Fruit fly (Drosophila melanogaster) S2 (cell line): ENCODE data around the gene CG13012.

ENCODE experiments used
- CG8478 ChIP-seq: fragments of >200 bp; optimal IDR thresholded peaks from 2 replicates; lab custom pipeline; 2018
- CTCF ChIP-seq, 2 experiments: fragments of >200 bp; optimal IDR thresholded peaks; 2 replicates each; lab custom pipeline; 2018

Gene CG13012

dm6 chrX:16676653-16677052 lies at the start of gene CG13012:
TSS of gene CG13012 (minus strand) at chrX:16676753.
- no peak for TF ChIP-seq CG8478
- no peak for TF ChIP-seq CTCF (optimal IDR thresholded peaks at IDR 0.05; lab: Kevin White, UChicago)

- no peak for TF ChIP-seq CG8478
- no peak for TF ChIP-seq CTCF (optimal IDR thresholded peaks at IDR 0.05; lab: Kevin White, UChicago)
Measured at dm6 chrX:16724544-16724943, 48.0 kb upstream of the CG13012 start.

- TF ChIP-seq CG8478 (no peak), CTCF (optimal IDR thresholded peaks at IDR 0.05; lab: Kevin White, UChicago) (no peak)
Measured at dm6 chrX:16723203-16724173, 46.9 kb upstream of the CG13012 start.

- TF ChIP-seq CG8478 (no peak), CTCF (optimal IDR thresholded peaks at IDR 0.05; lab: Kevin White, UChicago) (no peak)
Measured at dm6 chrX:16721168-16721567, 44.6 kb upstream of the CG13012 start, which contains the start of the genes CG32572 and CG34325. TSS of gene CG32572 (plus strand) at chrX:16721183. TSS of gene CG34325 (minus strand) at chrX:16721411.

dm6 chrX:16718169-16718723 lies 41.7 kb upstream of the CG13012 start:
- TF ChIP-seq CTCF (optimal IDR thresholded peaks at IDR 0.05; lab: Kevin White, UChicago) (no peak), CG8478 (no peak)

dm6 chrX:16716649-16717048 lies 40.1 kb upstream of the CG13012 start:
- TF ChIP-seq CG8478 (no peak), CTCF (optimal IDR thresholded peaks at IDR 0.05; lab: Kevin White, UChicago) (no peak)

dm6 chrX:16711003-16711402 lies 34.5 kb upstream of the CG13012 start, which contains the start of gene CG13008:
TSS of gene CG13008 (plus strand) at chrX:16711303.
- TF ChIP-seq CTCF (optimal IDR thresholded peaks at IDR 0.05; lab: Kevin White, UChicago) (no peak), CG8478 (no peak)

- no peak for TF ChIP-seq CG8478
- no peak for TF ChIP-seq CTCF (optimal IDR thresholded peaks at IDR 0.05; lab: Kevin White, UChicago)
Measured at dm6 chrX:16706774-16707173, 30.2 kb upstream of the CG13012 start, which contains the start of gene CG9672. TSS of gene CG9672 (minus strand) at chrX:16706874.

dm6 chrX:16703747-16704146 lies 27.2 kb upstream of the CG13012 start, which contains the start of the genes CG9673 and CG4653:
TSS of gene CG9673 (minus strand) at chrX:16703884.
TSS of gene CG4653 (plus strand) at chrX:16704081.
- TF ChIP-seq CG8478 (no peak), CTCF (optimal IDR thresholded peaks at IDR 0.05; lab: Kevin White, UChicago) (no peak)

dm6 chrX:16701941-16702340 lies 25.4 kb upstream of the CG13012 start, which contains the start of gene sphe:
TSS of gene sphe (minus strand) at chrX:16701972.
- no peak for TF ChIP-seq CTCF (optimal IDR thresholded peaks at IDR 0.05; lab: Kevin White, UChicago)
- no peak for TF ChIP-seq CG8478

dm6 chrX:16700070-16700469 lies 23.5 kb upstream of the CG13012 start, which contains the start of gene CG9676:
TSS of gene CG9676 (minus strand) at chrX:16700170.
- no peak for TF ChIP-seq CG8478
- no peak for TF ChIP-seq CTCF (optimal IDR thresholded peaks at IDR 0.05; lab: Kevin White, UChicago)

dm6 chrX:16697882-16698571 lies 21.5 kb upstream of the CG13012 start:
- TF ChIP-seq CG8478: no peak
- no peak for TF ChIP-seq CTCF (optimal IDR thresholded peaks at IDR 0.05; lab: Kevin White, UChicago)

dm6 chrX:16696614-16697519 lies 20.3 kb upstream of the CG13012 start:
- TF ChIP-seq CTCF (optimal IDR thresholded peaks at IDR 0.05; lab: Kevin White, UChicago) (no peak), CG8478 (no peak)

- TF ChIP-seq CG8478 (no peak), CTCF (optimal IDR thresholded peaks at IDR 0.05; lab: Kevin White, UChicago) (peak in 1 of 2 experiments; percentile 23)
Measured at dm6 chrX:16695658-16696181, 19.2 kb upstream of the CG13012 start, which contains the start of gene CG4678. TSS of gene CG4678 (plus strand) at chrX:16696131.
